Fruit fly (Drosophila melanogaster) whole organism, embryonic: ENCODE measurements around the gene CG15027.

Experiments
- B-H1 ChIP-seq: fragments of 200-800 bp; sonication (Bioruptor generic); IDR thresholded peaks from 3 replicates; pipeline ENCODE4 v1.3.6; 2022; ENCODE audit warnings: missing biosample characterization, missing genetic modification characterization
- CG10147 ChIP-seq: fragments of 200-800 bp; sonication (Bioruptor generic); optimal IDR thresholded peaks from 2 replicates; lab custom pipeline; 2019; ENCODE audit warnings: missing biosample characterization, mild to moderate bottlenecking, missing genetic modification characterization, moderate library complexity
- CG10565 ChIP-seq: fragments of 200-800 bp; sonication (Bioruptor generic); optimal IDR thresholded peaks from 3 replicates; lab custom pipeline; 2016; ENCODE audit warnings: missing biosample characterization, mild to moderate bottlenecking, missing genetic modification characterization
- CG11093 ChIP-seq: fragments of 200-800 bp; sonication (Bioruptor generic); IDR thresholded peaks from 3 replicates; pipeline ENCODE4 v1.3.6; 2022; ENCODE audit warnings: missing biosample characterization, missing genetic modification characterization
- CG12071 ChIP-seq: fragments of 200-800 bp; sonication (Bioruptor generic); optimal IDR thresholded peaks from 3 replicates; lab custom pipeline; 2018; ENCODE audit warnings: missing biosample characterization, mild to moderate bottlenecking, missing genetic modification characterization
- CG12155 ChIP-seq: fragments of 200-800 bp; sonication (Bioruptor generic); optimal IDR thresholded peaks from 3 replicates; lab custom pipeline; 2016; ENCODE audit warnings: missing biosample characterization, missing genetic modification characterization
- CG12942 ChIP-seq: fragments of 200-800 bp; sonication (Bioruptor generic); optimal IDR thresholded peaks from 3 replicates; lab custom pipeline; 2016; ENCODE audit warnings: missing biosample characterization, missing genetic modification characterization
- CG14014 ChIP-seq: fragments of 200-800 bp; sonication (Bioruptor generic); IDR thresholded peaks from 2 replicates; pipeline ENCODE4 v1.3.6; 2022; ENCODE audit warnings: missing biosample characterization, missing genetic modification characterization
- CG14965 ChIP-seq: fragments of 200-800 bp; sonication (Bioruptor generic); optimal IDR thresholded peaks from 2 replicates; lab custom pipeline; 2016; ENCODE audit warnings: missing biosample characterization, missing genetic modification characterization, borderline replicate concordance
- CG18764 ChIP-seq: fragments of 200-800 bp; sonication (Bioruptor generic); optimal IDR thresholded peaks from 3 replicates; lab custom pipeline; 2016; ENCODE audit warnings: missing biosample characterization, missing genetic modification characterization
- CG2116 ChIP-seq: fragments of 200-800 bp; sonication (Bioruptor generic); optimal IDR thresholded peaks from 3 replicates; lab custom pipeline; 2018; ENCODE audit warnings: missing biosample characterization, mild to moderate bottlenecking, missing genetic modification characterization
- CG2129 ChIP-seq: fragments of 200-800 bp; sonication (Bioruptor generic); IDR thresholded peaks from 2 replicates; pipeline ENCODE4 v1.3.6; 2022; ENCODE audit warnings: missing biosample characterization, missing genetic modification characterization; ENCODE audit not compliant: partially characterized antibody
- CG32767 ChIP-seq: fragments of 200-800 bp; sonication (Bioruptor generic); IDR thresholded peaks from 2 replicates; pipeline ENCODE4 v1.3.6; 2022; ENCODE audit warnings: missing biosample characterization, missing genetic modification characterization
- CG6254 ChIP-seq: fragments of 200-800 bp; sonication (Bioruptor generic); optimal IDR thresholded peaks from 3 replicates; lab custom pipeline; 2017; ENCODE audit warnings: mild to moderate bottlenecking, missing biosample characterization, missing genetic modification reagents, missing genetic modification characterization
- CG6813 ChIP-seq: fragments of 200-800 bp; sonication (Bioruptor generic); optimal IDR thresholded peaks from 2 replicates; lab custom pipeline; 2017; ENCODE audit warnings: missing biosample characterization, missing genetic modification characterization, mild to moderate bottlenecking, moderate library complexity, missing genetic modification reagents
- Camta ChIP-seq: fragments of 200-800 bp; sonication (Bioruptor generic); optimal IDR thresholded peaks from 2 replicates; lab custom pipeline; 2016; ENCODE audit warnings: missing biosample characterization, missing genetic modification characterization
- Dbx ChIP-seq: fragments of 200-800 bp; sonication (Bioruptor generic); IDR thresholded peaks from 3 replicates; pipeline ENCODE4 v1.3.6; 2022; ENCODE audit warnings: missing biosample characterization, missing genetic modification characterization
- Ets65A ChIP-seq: fragments of 200-800 bp; sonication (Bioruptor generic); peaks from one replicate; lab custom pipeline; 2016; ENCODE audit warnings: missing biosample characterization, missing genetic modification characterization
- Fer1 ChIP-seq: fragments of 200-800 bp; sonication (Bioruptor generic); optimal IDR thresholded peaks from 2 replicates; lab custom pipeline; 2017; ENCODE audit warnings: missing biosample characterization, mild to moderate bottlenecking, missing genetic modification characterization
- Fer2 ChIP-seq: fragments of 200-800 bp; sonication (Bioruptor generic); optimal IDR thresholded peaks from 2 replicates; lab custom pipeline; 2018; ENCODE audit warnings: missing biosample characterization, mild to moderate bottlenecking, missing genetic modification characterization, moderate library complexity
- Gug ChIP-seq: fragments of 200-800 bp; sonication (Bioruptor generic); IDR thresholded peaks from 4 replicates; pipeline ENCODE4 v1.3.6; 2022; ENCODE audit warnings: missing biosample characterization, missing genetic modification characterization
- HLH3B ChIP-seq: fragments of 200-800 bp; sonication (Bioruptor generic); IDR thresholded peaks from 2 replicates; pipeline ENCODE4 v1.3.6; 2022; ENCODE audit warnings: missing biosample characterization, missing genetic modification characterization
- HLHmδ ChIP-seq: fragments of 200-800 bp; sonication (Bioruptor generic); optimal IDR thresholded peaks from 2 replicates; lab custom pipeline; 2018; ENCODE audit warnings: missing biosample characterization, mild to moderate bottlenecking, missing genetic modification characterization, moderate library complexity
- Mrtf ChIP-seq: fragments of 200-800 bp; sonication (Bioruptor generic); IDR thresholded peaks from 3 replicates; pipeline ENCODE4 v1.3.6; 2022; ENCODE audit warnings: missing biosample characterization, missing genetic modification characterization
- NK7.1 ChIP-seq: fragments of 200-800 bp; sonication (Bioruptor generic); optimal IDR thresholded peaks from 3 replicates; lab custom pipeline; 2016; ENCODE audit warnings: missing biosample characterization, missing genetic modification characterization
- Oli ChIP-seq: fragments of 200-800 bp; sonication (Bioruptor generic); optimal IDR thresholded peaks from 2 replicates; lab custom pipeline; 2018; ENCODE audit warnings: missing biosample characterization, mild to moderate bottlenecking, missing genetic modification characterization, moderate library complexity
- Ravus ChIP-seq: fragments of 200-800 bp; sonication (Bioruptor generic); IDR thresholded peaks from 2 replicates; pipeline ENCODE4 v1.3.6; 2022; ENCODE audit warnings: missing biosample characterization, missing genetic modification characterization
- aop ChIP-seq: fragments of 200-800 bp; sonication (Bioruptor generic); IDR thresholded peaks from 2 replicates; pipeline ENCODE4 v1.3.6; 2022; ENCODE audit warnings: missing biosample characterization, missing genetic modification characterization
- az2 ChIP-seq: fragments of 200-800 bp; sonication (Bioruptor generic); optimal IDR thresholded peaks from 3 replicates; lab custom pipeline; 2016; ENCODE audit warnings: missing biosample characterization, missing genetic modification characterization
- cas ChIP-seq: fragments of 200-800 bp; sonication (Bioruptor generic); IDR thresholded peaks from 2 replicates; pipeline ENCODE4 v1.3.6; 2022; ENCODE audit warnings: missing biosample characterization, missing genetic modification characterization
- chn ChIP-seq: fragments of 200-800 bp; sonication (Bioruptor generic); optimal IDR thresholded peaks from 2 replicates; lab custom pipeline; 2016; ENCODE audit warnings: missing biosample characterization, missing genetic modification characterization
- croc ChIP-seq: fragments of 200-800 bp; sonication (Bioruptor generic); conservative IDR thresholded peaks from 3 replicates; pipeline ENCODE4 v1.3.6; 2022; ENCODE audit warnings: missing biosample characterization, missing genetic modification characterization
- da ChIP-seq: fragments of 200-800 bp; sonication (Bioruptor generic); optimal IDR thresholded peaks from 2 replicates; lab custom pipeline; 2016; ENCODE audit warnings: missing biosample characterization, missing genetic modification characterization
- dan ChIP-seq: fragments of 200-800 bp; sonication (Bioruptor generic); IDR thresholded peaks from 2 replicates; pipeline ENCODE4 v1.3.6; 2022; ENCODE audit warnings: missing biosample characterization, missing genetic modification characterization
- eve ChIP-seq, 2 experiments: fragments of >200 bp; optimal IDR thresholded peaks; 2 replicates each; lab custom pipeline; 2017; ENCODE audit warnings: missing biosample characterization in 2 of 2, missing genetic modification characterization in 2 of 2
- eyg ChIP-seq: fragments of 200-800 bp; sonication (Bioruptor generic); optimal IDR thresholded peaks from 3 replicates; lab custom pipeline; 2016; ENCODE audit warnings: missing biosample characterization, missing genetic modification characterization
- fd64A ChIP-seq: fragments of 200-800 bp; sonication (Bioruptor generic); optimal IDR thresholded peaks from 3 replicates; lab custom pipeline; 2018; ENCODE audit warnings: missing biosample characterization, mild to moderate bottlenecking, missing genetic modification characterization
- fd96Cb ChIP-seq: fragments of 200-800 bp; sonication (Bioruptor generic); optimal IDR thresholded peaks from 2 replicates; lab custom pipeline; 2018; ENCODE audit warnings: missing biosample characterization, mild to moderate bottlenecking, missing genetic modification characterization, moderate library complexity
- gce ChIP-seq: fragments of 200-800 bp; sonication (Bioruptor generic); IDR thresholded peaks from 3 replicates; pipeline ENCODE4 v1.3.6; 2022; ENCODE audit warnings: missing biosample characterization, missing genetic modification characterization
- gsb-n ChIP-seq: fragments of 200-800 bp; sonication (Bioruptor generic); optimal IDR thresholded peaks from 3 replicates; lab custom pipeline; 2018; ENCODE audit warnings: missing biosample characterization, mild to moderate bottlenecking, missing genetic modification characterization
- kah ChIP-seq: fragments of 200-800 bp; sonication (Bioruptor generic); optimal IDR thresholded peaks from 2 replicates; lab custom pipeline; 2018; ENCODE audit warnings: missing biosample characterization, mild to moderate bottlenecking, missing genetic modification characterization
- knrl ChIP-seq: fragments of 200-800 bp; sonication (Bioruptor generic); IDR thresholded peaks from 3 replicates; pipeline ENCODE4 v1.3.6; 2022; ENCODE audit warnings: missing biosample characterization, missing genetic modification characterization; ENCODE audit not compliant: partially characterized antibody
- otp ChIP-seq: fragments of 200-800 bp; sonication (Bioruptor generic); IDR thresholded peaks from 3 replicates; pipeline ENCODE4, ENCODE4 v1.3.6; 2022; ENCODE audit warnings: missing biosample characterization, missing genetic modification characterization
- pho ChIP-seq: fragments of 200-800 bp; sonication (Bioruptor generic); optimal IDR thresholded peaks from 2 replicates; lab custom pipeline; 2016; ENCODE audit warnings: missing biosample characterization, missing genetic modification characterization
- psq ChIP-seq: fragments of 200-800 bp; sonication (Bioruptor generic); optimal IDR thresholded peaks from 2 replicates; lab custom pipeline; 2017; ENCODE audit warnings: missing biosample characterization, missing genetic modification characterization
- salm ChIP-seq: fragments of 200-800 bp; sonication (Bioruptor generic); optimal IDR thresholded peaks from 2 replicates; lab custom pipeline; 2018; ENCODE audit warnings: missing biosample characterization, mild to moderate bottlenecking, missing genetic modification characterization
- sens-2 ChIP-seq: fragments of 200-800 bp; sonication (Bioruptor generic); IDR thresholded peaks from 2 replicates; pipeline ENCODE4 v1.3.6; 2022; ENCODE audit warnings: missing biosample characterization, missing genetic modification characterization
- slp2 ChIP-seq: fragments of 200-800 bp; sonication (Bioruptor generic); optimal IDR thresholded peaks from 2 replicates; lab custom pipeline; 2016; ENCODE audit warnings: missing biosample characterization, missing genetic modification characterization
- trh ChIP-seq: fragments of 200-800 bp; sonication (Bioruptor generic); optimal IDR thresholded peaks from 2 replicates; lab custom pipeline; 2016; ENCODE audit warnings: missing biosample characterization, missing genetic modification characterization
- tx ChIP-seq: fragments of 200-800 bp; sonication (Bioruptor generic); optimal IDR thresholded peaks from 2 replicates; lab custom pipeline; 2016; ENCODE audit warnings: missing biosample characterization, missing genetic modification characterization
- zen ChIP-seq: fragments of 200-800 bp; sonication (Bioruptor generic); optimal IDR thresholded peaks from 3 replicates; lab custom pipeline; 2018; ENCODE audit warnings: missing biosample characterization, mild to moderate bottlenecking, missing genetic modification characterization, moderate library complexity

Gene CG15027

DNA sequence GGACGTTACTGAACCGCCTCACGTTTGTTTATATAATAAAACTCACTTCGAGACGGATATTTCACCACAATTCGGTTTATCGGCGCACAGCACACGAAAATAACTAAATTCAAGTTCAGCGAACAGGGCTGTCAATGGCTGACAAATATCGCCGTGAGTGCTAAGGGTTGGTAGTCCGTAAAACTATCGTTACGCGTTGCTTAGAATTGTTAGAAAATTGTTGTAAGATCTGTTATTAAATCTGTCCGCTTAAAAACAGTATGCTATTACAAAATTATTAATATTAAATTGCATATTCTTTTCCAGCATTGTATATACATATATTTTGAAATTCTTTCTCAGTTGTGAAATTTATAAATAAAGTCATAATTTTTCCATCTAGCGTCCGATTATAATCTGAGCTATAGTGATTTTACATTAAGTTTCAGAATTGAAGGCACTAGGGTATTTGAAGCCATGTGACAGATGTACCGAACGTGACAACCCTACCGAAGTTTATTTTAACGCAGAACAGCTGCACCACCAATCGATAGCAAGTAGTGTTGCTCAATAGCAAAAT, 968 bp downstream of the CG15027 start, which contains the start of gene Cox17 (continued):
- TF ChIP-seq trh (GFP tag; lab: Kevin White, UChicago) = peak; percentile 73
- peak; percentile 48 for TF ChIP-seq Camta (GFP tag; lab: Kevin White, UChicago)
- TF ChIP-seq aop (GFP tag; lab: Robert Waterston, UW) = no peak
- no peak for TF ChIP-seq fd64A (GFP tag; lab: Kevin White, UChicago)
- no peak for TF ChIP-seq eyg (GFP tag; lab: Kevin White, UChicago)
- peak; percentile 38 for TF ChIP-seq Fer2 (tag; lab: Kevin White, UChicago)
- peak; percentile 43 for TF ChIP-seq CG6254
- TF ChIP-seq kah (GFP tag; lab: Kevin White, UChicago) = peak; percentile 45
- TF ChIP-seq CG11093 (GFP tag; lab: Robert Waterston, UW) = peak; percentile 68; the same call in 2 of the 3 replicates
- peak; percentile 74; the same call in 2 of the 3 replicates for TF ChIP-seq Dbx (GFP tag; lab: Robert Waterston, UW)
- peak; percentile 72 for TF ChIP-seq CG12942 (GFP tag; lab: Kevin White, UChicago)
- no peak for TF ChIP-seq da (GFP tag; lab: Kevin White, UChicago)
- peak; percentile 80; the same call in 2 of the 4 replicates for TF ChIP-seq Gug (GFP tag; lab: Robert Waterston, UW)
- TF ChIP-seq CG2129 = no peak; the same call in 1 of the 2 replicates
- TF ChIP-seq tx (GFP tag; lab: Kevin White, UChicago) = peak; percentile 68
- no peak for TF ChIP-seq NK7.1 (GFP tag; lab: Kevin White, UChicago)
- TF ChIP-seq Ets65A = peak; percentile 96
- TF ChIP-seq psq (GFP tag; lab: Kevin White, UChicago) = peak; percentile 56
- peak; percentile 76 for TF ChIP-seq zen (tag; lab: Kevin White, UChicago)
- TF ChIP-seq az2 (GFP tag; lab: Kevin White, UChicago) = peak; percentile 83
- TF ChIP-seq salm (tag; lab: Kevin White, UChicago) = peak; percentile 6
- TF ChIP-seq knrl (GFP tag; lab: Robert Waterston, UW) = peak; percentile 78; the same call in 2 of the 3 replicates
- TF ChIP-seq HLHmδ (GFP tag; lab: Kevin White, UChicago) = no peak
- no peak for TF ChIP-seq CG14965 (GFP tag; lab: Kevin White, UChicago)
- no peak for TF ChIP-seq sens-2
- no peak for TF ChIP-seq otp (GFP tag; lab: Robert Waterston, UW)
- TF ChIP-seq eve (GFP tag; optimal IDR thresholded peaks at IDR 0.05; lab: Kevin White, UChicago) = peak in 1 of 2 experiments; percentile 96
- peak; percentile 62 for TF ChIP-seq gsb-n (tag; lab: Kevin White, UChicago)
- TF ChIP-seq CG2116 = peak; percentile 67
- no peak for TF ChIP-seq gce (GFP tag; lab: Robert Waterston, UW)
- TF ChIP-seq Ravus (GFP tag; lab: Robert Waterston, UW) = no peak
- TF ChIP-seq CG6813 = peak; percentile 16
- TF ChIP-seq fd96Cb (tag; lab: Kevin White, UChicago) = peak; percentile 79
- peak; percentile 20 for TF ChIP-seq CG12071 (GFP tag; lab: Kevin White, UChicago)
- TF ChIP-seq CG12155 (GFP tag; lab: Kevin White, UChicago) = peak; percentile 78
- no peak for TF ChIP-seq cas (GFP tag; lab: Robert Waterston, UW)
- TF ChIP-seq pho = peak; percentile 74
- TF ChIP-seq slp2 (GFP tag; lab: Kevin White, UChicago) = peak; percentile 38
- TF ChIP-seq HLH3B (GFP tag; lab: Robert Waterston, UW) = peak; percentile 26; the same call in 1 of the 2 replicates
- TF ChIP-seq dan (GFP tag; lab: Robert Waterston, UW) = no peak
- peak; percentile 53; the same call in 2 of the 3 replicates for TF ChIP-seq B-H1 (GFP tag; lab: Robert Waterston, UW)
- no peak; the same call in 1 of the 2 replicates for TF ChIP-seq CG32767 (GFP tag; lab: Robert Waterston, UW)
- TF ChIP-seq chn = peak; percentile 81
- TF ChIP-seq CG10565 = no peak
- TF ChIP-seq CG10147 (GFP tag; lab: Kevin White, UChicago) = peak; percentile 77
- peak; percentile 64; the same call in 2 of the 3 replicates for TF ChIP-seq Mrtf
- TF ChIP-seq Oli (tag; lab: Kevin White, UChicago) = peak; percentile 75
- peak; percentile 76 for TF ChIP-seq Fer1 (GFP tag; lab: Kevin White, UChicago)
- peak; percentile 80 for TF ChIP-seq CG18764 (GFP tag; lab: Kevin White, UChicago)
- peak; percentile 48 for TF ChIP-seq croc
- peak; percentile 55; the same call in 1 of the 2 replicates for TF ChIP-seq CG14014
